Fruit fly (Drosophila melanogaster) whole organism, wandering third instar larva: Measurements from ENCODE around the gene CG15283.

Experiments used
- Abd-B ChIP-seq: fragments of >200 bp; optimal IDR thresholded peaks from 2 replicates; lab custom pipeline; 2017; ENCODE audit warnings: missing biosample characterization, missing genetic modification characterization
- CG32264 ChIP-seq: fragments of 200-800 bp; sonication (Bioruptor generic); optimal IDR thresholded peaks from 2 replicates; lab custom pipeline; 2016; ENCODE audit warnings: missing biosample characterization, missing genetic modification characterization
- Dfd ChIP-seq: fragments of >200 bp; optimal IDR thresholded peaks from 2 replicates; lab custom pipeline; 2017; ENCODE audit warnings: missing biosample characterization, missing genetic modification characterization
- Dif ChIP-seq: fragments of 200-275, 200-300 bp; sonication (Bioruptor generic); optimal IDR thresholded peaks from 2 replicates; lab custom pipeline; 2018; ENCODE audit warnings: missing biosample characterization, missing genetic modification characterization; ENCODE audit not compliant: partially characterized antibody
- GATAd ChIP-seq: sonication (Bioruptor generic); optimal IDR thresholded peaks from 2 replicates; lab custom pipeline; 2016; ENCODE audit warnings: missing biosample characterization, missing genetic modification characterization
- Hnf4 ChIP-seq: fragments of 200-800 bp; sonication (Bioruptor generic); optimal IDR thresholded peaks from 2 replicates; lab custom pipeline; 2016; ENCODE audit warnings: missing biosample characterization, mild to moderate bottlenecking, missing genetic modification characterization
- Hr78 ChIP-seq: fragments of >200 bp; optimal IDR thresholded peaks from 2 replicates; lab custom pipeline; 2017; ENCODE audit warnings: missing biosample characterization, missing genetic modification characterization
- Jra ChIP-seq: sonication (Bioruptor generic); optimal IDR thresholded peaks from 2 replicates; lab custom pipeline; 2016; ENCODE audit warnings: missing biosample characterization, missing genetic modification characterization
- Mio ChIP-seq: sonication (Bioruptor generic); optimal IDR thresholded peaks from 2 replicates; lab custom pipeline; 2016; ENCODE audit warnings: missing biosample characterization, missing genetic modification characterization
- Myc ChIP-seq: fragments of >200 bp; optimal IDR thresholded peaks from 2 replicates; lab custom pipeline; 2017
- N ChIP-seq: fragments of >200 bp; optimal IDR thresholded peaks from 2 replicates; lab custom pipeline; 2018; ENCODE audit warnings: missing biosample characterization, missing external identifiers, missing genetic modification characterization
- OdsH ChIP-seq: fragments of 200-800 bp; sonication (Bioruptor generic); optimal IDR thresholded peaks from 2 replicates; lab custom pipeline; 2016; ENCODE audit warnings: missing biosample characterization, mild to moderate bottlenecking, missing genetic modification characterization
- Sp1 ChIP-seq: fragments of 200-800 bp; sonication (Bioruptor generic); optimal IDR thresholded peaks from 3 replicates; lab custom pipeline; 2019; ENCODE audit warnings: missing biosample characterization, mild to moderate bottlenecking, missing genetic modification characterization, moderate library complexity
- Vsx2 ChIP-seq: fragments of 200-300, 225-300 bp; sonication (Bioruptor generic); optimal IDR thresholded peaks from 2 replicates; lab custom pipeline; 2018; ENCODE audit warnings: missing biosample characterization, missing genetic modification characterization; ENCODE audit not compliant: partially characterized antibody
- br ChIP-seq: fragments of 200-800 bp; sonication (Bioruptor generic); optimal IDR thresholded peaks from 2 replicates; lab custom pipeline; 2016; ENCODE audit warnings: missing biosample characterization, missing genetic modification characterization
- brk ChIP-seq: fragments of 200-800 bp; sonication (Bioruptor generic); optimal IDR thresholded peaks from 2 replicates; lab custom pipeline; 2016; ENCODE audit warnings: missing biosample characterization, mild to moderate bottlenecking, missing genetic modification characterization
- dl ChIP-seq, 2 experiments: fragments of 175-275, 200-275 bp in 1 of 2; fragments of 200-275 bp in 1 of 2; sonication (Bioruptor generic); optimal IDR thresholded peaks; lab custom pipeline; 2018; ENCODE audit warnings: mild to moderate bottlenecking in 2 of 2, missing biosample characterization in 2 of 2, missing genetic modification characterization in 2 of 2, moderate library complexity in 2 of 2; ENCODE audit not compliant: partially characterized antibody in 2 of 2, insufficient read depth in 1 of 2
- ey ChIP-seq: fragments of 200-800 bp; sonication (Bioruptor generic); optimal IDR thresholded peaks from 2 replicates; lab custom pipeline; 2016; ENCODE audit warnings: missing biosample characterization, missing genetic modification characterization
- foxo ChIP-seq, 2 experiments: fragments of 200-800 bp; sonication (Bioruptor generic); optimal IDR thresholded peaks; 2 replicates in 1 of 2; 3 replicates in 1 of 2; lab custom pipeline; 2016 to 2017; ENCODE audit warnings: missing biosample characterization in 2 of 2, missing genetic modification characterization in 2 of 2
- fru ChIP-seq: fragments of 200-800 bp; sonication (Bioruptor generic); optimal IDR thresholded peaks from 3 replicates; lab custom pipeline; 2016; ENCODE audit warnings: missing biosample characterization, mild to moderate bottlenecking, missing genetic modification characterization
- h ChIP-seq: fragments of 200-800 bp; sonication (Bioruptor generic); optimal IDR thresholded peaks from 3 replicates; lab custom pipeline; 2016; ENCODE audit warnings: missing biosample characterization, mild to moderate bottlenecking, missing genetic modification characterization
- jim ChIP-seq: fragments of 175-275, 200-325 bp; sonication (Bioruptor generic); optimal IDR thresholded peaks from 2 replicates; lab custom pipeline; 2016; ENCODE audit warnings: missing biosample characterization, mild to moderate bottlenecking, missing genetic modification characterization
- lola ChIP-seq: fragments of >200 bp; optimal IDR thresholded peaks from 2 replicates; lab custom pipeline; 2017; ENCODE audit warnings: missing biosample characterization, missing genetic modification characterization
- pan ChIP-seq: fragments of >200 bp; optimal IDR thresholded peaks from 2 replicates; lab custom pipeline; 2017
- psq ChIP-seq: fragments of 200-800 bp; sonication (Bioruptor generic); optimal IDR thresholded peaks from 3 replicates; lab custom pipeline; 2017; ENCODE audit warnings: missing biosample characterization, mild to moderate bottlenecking, missing genetic modification characterization, moderate library complexity
- sage ChIP-seq: fragments of 200-800 bp; sonication (Bioruptor generic); optimal IDR thresholded peaks from 2 replicates; lab custom pipeline; 2016; ENCODE audit warnings: missing biosample characterization, mild to moderate bottlenecking, missing genetic modification characterization
- sv ChIP-seq: fragments of 200-800 bp; sonication (Bioruptor generic); optimal IDR thresholded peaks from 3 replicates; lab custom pipeline; 2016; ENCODE audit warnings: missing biosample characterization, missing genetic modification characterization
- tai ChIP-seq: sonication (Bioruptor generic); optimal IDR thresholded peaks from 2 replicates; lab custom pipeline; 2016; ENCODE audit warnings: missing biosample characterization, missing genetic modification characterization

Gene CG15283

DNA sequence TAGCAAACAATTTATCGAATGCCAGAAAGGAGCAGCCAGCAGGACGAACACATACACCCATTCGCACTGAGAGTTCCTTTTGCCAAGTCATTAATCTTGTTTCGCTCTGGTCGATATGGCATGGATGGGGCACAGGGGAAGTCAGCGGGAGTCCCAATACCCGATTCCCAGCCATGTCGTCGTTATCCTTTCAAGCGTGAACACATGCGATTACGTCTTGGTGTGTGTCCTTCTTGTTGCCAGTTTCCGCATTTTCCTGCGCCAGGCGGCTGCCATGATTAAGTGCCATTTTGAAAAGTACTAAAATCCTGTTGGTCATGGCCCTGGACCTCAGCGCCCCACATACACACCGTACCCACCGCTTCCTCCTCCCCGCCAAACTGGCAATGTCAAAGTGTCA, 3.2 kb downstream of the CG15283 start:
- no peak for TF ChIP-seq Abd-B (GFP tag; lab: Kevin White, UChicago)
- TF ChIP-seq Sp1 (GFP tag; lab: Kevin White, UChicago), result no peak
- TF ChIP-seq jim (GFP tag; lab: Kevin White, UChicago), result no peak
- no peak for TF ChIP-seq CG32264 (GFP tag; lab: Kevin White, UChicago)
- no peak for TF ChIP-seq fru (GFP tag; lab: Kevin White, UChicago)
- no peak for TF ChIP-seq Dif (GFP tag; lab: Kevin White, UChicago)
- TF ChIP-seq OdsH (GFP tag; lab: Kevin White, UChicago), result no peak
- no peak for TF ChIP-seq foxo (GFP tag; optimal IDR thresholded peaks at IDR 0.05; lab: Kevin White, UChicago)

DNA sequence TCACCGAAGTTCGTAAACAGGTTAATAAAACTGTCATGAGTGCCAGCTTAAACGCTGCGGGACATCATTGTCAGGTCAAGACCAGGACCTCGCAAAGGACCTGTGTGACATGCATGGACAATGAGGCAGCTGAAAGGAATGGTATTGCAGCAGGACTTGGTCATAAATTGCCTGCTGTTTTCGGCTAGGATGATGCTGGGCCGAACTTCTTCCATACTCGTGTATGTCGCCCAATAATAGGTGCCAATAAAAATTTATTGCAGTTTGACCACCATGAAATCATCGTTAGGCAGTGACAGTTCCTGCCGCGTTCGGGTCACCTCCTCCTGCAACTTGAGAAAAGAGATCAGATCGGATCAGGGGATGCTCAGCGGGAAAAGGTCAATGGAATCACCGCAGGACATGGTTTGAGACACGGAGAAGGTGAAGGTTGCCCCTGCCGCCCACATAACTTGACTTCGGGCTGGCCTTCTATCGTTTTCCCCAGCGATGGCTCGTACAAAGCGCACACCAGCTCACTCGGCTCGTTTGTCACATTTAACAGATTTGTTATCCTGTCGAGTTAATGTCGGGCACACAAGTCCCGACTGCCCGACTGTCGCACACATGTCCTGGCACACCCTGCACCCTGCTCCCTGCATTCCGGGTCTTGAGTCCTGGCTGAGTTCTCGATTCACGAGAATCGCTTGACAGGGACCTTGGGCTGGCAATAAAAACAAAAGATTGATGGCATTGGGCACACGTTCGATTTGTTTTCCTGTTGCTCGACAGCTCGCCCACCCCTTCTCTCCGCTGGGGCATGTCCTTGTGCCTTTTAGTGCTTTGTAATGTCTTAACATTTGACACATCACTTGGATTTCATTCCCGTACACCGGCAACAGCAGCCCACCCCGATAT, 4.9 kb downstream of the CG15283 start:
- TF ChIP-seq br, result no peak
- TF ChIP-seq sage, result no peak
- no peak for TF ChIP-seq lola
- TF ChIP-seq GATAd (GFP tag; lab: Kevin White, UChicago), result no peak
- TF ChIP-seq N, result no peak
- no peak for TF ChIP-seq brk
- TF ChIP-seq foxo (GFP tag; optimal IDR thresholded peaks at IDR 0.05; lab: Kevin White, UChicago), result no peak
- TF ChIP-seq pan (lab: Kevin White, UChicago), result no peak
- no peak for TF ChIP-seq Hnf4
- no peak for TF ChIP-seq fru (GFP tag; lab: Kevin White, UChicago)
- no peak for TF ChIP-seq Dfd (GFP tag; lab: Kevin White, UChicago)
- no peak for TF ChIP-seq tai (GFP tag; lab: Kevin White, UChicago)
- no peak for TF ChIP-seq Jra (GFP tag; lab: Kevin White, UChicago)
- no peak for TF ChIP-seq ey (GFP tag; lab: Kevin White, UChicago)
- no peak for TF ChIP-seq Hr78 (GFP tag; lab: Kevin White, UChicago)
- TF ChIP-seq jim (GFP tag; lab: Kevin White, UChicago), result no peak

dm6 chr2L:14444834-14445233, 5.9 kb downstream of the CG15283 start:
- TF ChIP-seq dl (GFP tag; optimal IDR thresholded peaks at IDR 0.05; lab: Kevin White, UChicago; ENCODE audit: insufficient read depth in 1 of 2, partially characterized antibody in 2 of 2), result no peak

dm6 chr2L:14443667-14444285, 6.9 kb downstream of the CG15283 start:
- TF ChIP-seq Hr78 (GFP tag; lab: Kevin White, UChicago) (no peak), OdsH (GFP tag; lab: Kevin White, UChicago) (no peak), N (no peak), brk (no peak), jim (GFP tag; lab: Kevin White, UChicago) (no peak), Myc (no peak), CG32264 (GFP tag; lab: Kevin White, UChicago) (no peak), fru (GFP tag; lab: Kevin White, UChicago) (no peak), Jra (GFP tag; lab: Kevin White, UChicago) (no peak), Sp1 (GFP tag; lab: Kevin White, UChicago) (no peak), Vsx2 (no peak), sv (GFP tag; lab: Kevin White, UChicago) (no peak), br (no peak), Abd-B (GFP tag; lab: Kevin White, UChicago) (no peak)

DNA sequence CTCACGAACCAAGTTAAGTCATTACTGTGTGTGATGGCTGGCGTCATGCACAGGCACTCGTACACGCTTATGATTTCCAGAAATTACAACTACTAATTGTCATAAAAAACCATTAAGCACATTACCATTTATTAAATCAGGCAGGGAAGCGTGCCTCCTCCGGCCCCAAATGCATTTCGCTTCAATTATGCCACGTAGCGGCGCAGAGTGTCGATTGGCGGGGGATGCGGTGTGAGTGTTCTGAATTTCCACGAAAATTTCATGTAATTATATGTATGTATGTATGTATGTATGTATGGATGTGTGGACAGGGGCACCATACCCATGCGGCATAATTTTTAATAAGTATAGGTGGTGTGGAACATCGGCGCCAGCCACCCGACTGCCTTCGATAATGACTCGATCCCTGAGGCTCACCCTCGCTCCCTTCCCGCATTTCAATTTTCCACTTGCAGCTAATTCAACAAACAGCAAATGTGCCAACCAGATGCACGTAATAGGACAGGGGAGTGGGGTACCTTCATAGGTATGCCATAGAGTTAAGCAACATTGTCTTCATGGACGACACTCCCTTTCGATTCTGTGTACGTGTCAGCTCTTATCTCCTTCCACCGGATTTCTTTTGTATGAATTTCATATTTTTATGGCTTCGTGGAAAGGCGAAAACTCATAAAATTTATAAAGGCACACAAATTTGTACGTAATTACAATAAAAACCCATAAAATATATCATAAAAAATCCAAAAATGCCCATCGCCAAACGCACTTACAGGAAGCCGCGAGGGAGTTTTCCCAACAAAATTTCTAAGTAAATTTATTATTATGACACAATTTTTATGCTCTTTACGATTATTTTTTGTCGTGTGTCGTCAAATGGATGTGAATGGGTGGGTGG, 8.3 kb downstream of the CG15283 start:
- TF ChIP-seq Dif (GFP tag; lab: Kevin White, UChicago) (no peak), Mio (GFP tag; lab: Kevin White, UChicago) (no peak), psq (GFP tag; lab: Kevin White, UChicago) (no peak), h (no peak)
